Worm (Caenorhabditis elegans): Measurements from ENCODE around the gene K08E4.2.

The K08E4.2 gene

DNA sequence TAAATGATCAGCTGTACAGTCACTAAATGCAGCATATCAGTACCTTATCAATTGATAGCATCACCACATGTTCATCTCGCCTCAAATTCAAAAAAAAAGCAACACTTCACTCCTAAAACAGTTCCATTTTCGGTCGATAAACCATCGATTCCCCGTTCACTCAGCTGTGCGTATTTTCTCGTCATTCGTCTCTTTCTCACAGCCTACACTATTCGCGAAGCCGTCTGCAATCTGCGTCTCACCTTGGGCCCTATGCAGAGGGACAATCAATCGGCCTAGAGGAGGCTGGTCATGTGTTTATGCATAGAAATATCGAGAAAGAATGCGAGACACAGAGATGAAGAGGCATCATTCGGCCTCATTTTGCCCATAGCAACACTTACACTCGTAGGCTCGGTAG lies 24.1 kb downstream of the K08E4.2 start (continued):
- TF ChIP-seq lin-40 (tag; optimal IDR thresholded peaks at IDR 0.05) (peak; percentile 91), ceh-27 (GFP tag; optimal IDR thresholded peaks at IDR 0.05) (peak; percentile 90), F33H1.4 (GFP tag; IDR thresholded peaks at IDR 0.05) (no peak), nhr-120 (GFP tag; IDR thresholded peaks at IDR 0.05) (no peak), tbp1 (GFP tag; optimal IDR thresholded peaks at IDR 0.05) (peak; percentile 62), K12H6.12 (tag; optimal IDR thresholded peaks at IDR 0.05) (peak; percentile 77), nhr-179 (tag; optimal IDR thresholded peaks at IDR 0.05) (no peak), tlf-1 (GFP tag; optimal IDR thresholded peaks at IDR 0.05) (peak; percentile 65), F49E8.2 (tag; optimal IDR thresholded peaks at IDR 0.05; ENCODE audit: insufficient read depth) (no peak), gei-17 (GFP tag; optimal IDR thresholded peaks at IDR 0.05) (peak; percentile 74), ZK185.1 (tag; optimal IDR thresholded peaks at IDR 0.05; ENCODE audit: poor library complexity, severe bottlenecking) (peak; percentile 63), ceh-100 (GFP tag; IDR thresholded peaks at IDR 0.05) (no peak), hlh-26 (GFP tag; conservative IDR thresholded peaks at IDR 0.05) (no peak), athp-1 (tag; optimal IDR thresholded peaks at IDR 0.05) (peak; percentile 84), mxl-1 (tag; optimal IDR thresholded peaks at IDR 0.05) (no peak), snpc-1.3 (tag; optimal IDR thresholded peaks at IDR 0.05; ENCODE audit: insufficient read depth) (no peak), zim-3 (tag; optimal IDR thresholded peaks at IDR 0.05) (no peak), sptf-2 (GFP tag; optimal IDR thresholded peaks at IDR 0.05) (no peak), lin-35 (GFP tag; optimal IDR thresholded peaks at IDR 0.05) (peak in 1 of 3 experiments; percentile 67), snpc-4 (GFP tag; optimal IDR thresholded peaks at IDR 0.05) (no peak), snpc-4 (tag; optimal IDR thresholded peaks at IDR 0.05) (peak in 2 of 4 experiments; percentile 50 to 58), zfh-2 (GFP tag; conservative IDR thresholded peaks at IDR 0.05) (peak; percentile 82), attf-3 (GFP tag; conservative IDR thresholded peaks at IDR 0.05) (no peak), nhr-90 (tag; optimal IDR thresholded peaks at IDR 0.05) (peak; percentile 71), hrde-1 (tag; optimal IDR thresholded peaks at IDR 0.05; ENCODE audit: borderline replicate concordance) (no peak), die-1 (tag; optimal IDR thresholded peaks at IDR 0.05) (no peak), bed-1 (GFP tag; IDR thresholded peaks at IDR 0.05) (no peak), lsy-27 (tag; optimal IDR thresholded peaks at IDR 0.05; ENCODE audit: borderline replicate concordance, insufficient read depth) (no peak), ztf-18 (tag; optimal IDR thresholded peaks at IDR 0.05) (peak; percentile 43), tbx-9 (tag; optimal IDR thresholded peaks at IDR 0.05; ENCODE audit: borderline replicate concordance) (no peak), attf-6 (GFP tag; IDR thresholded peaks at IDR 0.05) (no peak), hmg-20 (GFP tag; IDR thresholded peaks at IDR 0.05) (0 out of 2 replicates have a peak, but pooled peaks have one; percentile 33), mel-28 (tag; optimal IDR thresholded peaks at IDR 0.05; ENCODE audit: borderline replicate concordance) (no peak), let-526 (GFP tag; IDR thresholded peaks at IDR 0.05) (0 out of 2 replicates have a peak, but pooled peaks have one; percentile 22), madf-10 (tag; optimal IDR thresholded peaks at IDR 0.05) (peak; percentile 80), cebp-2 (GFP tag; IDR thresholded peaks at IDR 0.05) (no peak), B0336.3 (GFP tag; IDR thresholded peaks at IDR 0.05) (peak; percentile 95), ceh-79 (tag; optimal IDR thresholded peaks at IDR 0.05) (no peak), pbrm-1 (GFP tag; IDR thresholded peaks at IDR 0.05) (peak; percentile 59), Y53G8AR.9 (GFP tag; conservative IDR thresholded peaks at IDR 0.05) (no peak; the same call in 1 of the 2 replicates), atf-7 (tag; optimal IDR thresholded peaks at IDR 0.05) (peak; percentile 98), F57C9.4 (tag; optimal IDR thresholded peaks at IDR 0.05) (no peak), dox-1 (GFP tag; IDR thresholded peaks at IDR 0.05) (peak; percentile 86), attf-5 (GFP tag; optimal IDR thresholded peaks at IDR 0.05) (peak; percentile 97), T26A5.8 (tag; optimal IDR thresholded peaks at IDR 0.05) (no peak), somi-1 (GFP tag; optimal IDR thresholded peaks at IDR 0.05) (peak; percentile 86), rpc-1 (optimal IDR thresholded peaks at IDR 0.05) (no peak), rpc-1 (tag; optimal IDR thresholded peaks at IDR 0.05) (no peak), repo-1 (tag; optimal IDR thresholded peaks at IDR 0.05) (peak; percentile 79)
